Worm (Caenorhabditis elegans): Measurements from ENCODE around the gene C29G2.6.

DNA sequence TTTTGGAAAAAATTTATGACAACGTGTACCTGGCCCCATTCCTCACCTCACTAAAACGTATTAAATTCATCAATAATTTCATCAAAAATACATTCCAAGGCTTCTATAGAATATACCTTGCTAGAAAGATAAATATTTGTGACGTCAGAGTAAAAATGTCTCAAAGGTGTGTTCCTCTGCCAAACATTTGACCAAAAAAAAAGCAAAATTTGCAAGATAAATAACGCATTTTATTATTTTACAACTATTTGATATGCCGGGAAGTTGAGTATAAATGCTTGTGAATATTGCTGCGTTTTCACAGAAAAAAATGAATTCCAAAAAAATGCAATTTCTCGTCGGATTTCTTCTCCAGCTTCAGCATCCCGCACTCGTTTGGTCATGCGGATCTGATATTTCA is 5.1 kb downstream of the C29G2.6 start, which contains the start of gene C29G2.3:
- TF ChIP-seq nhr-12 (tag; optimal IDR thresholded peaks at IDR 0.05) (no peak), ceh-83 (GFP tag; optimal IDR thresholded peaks at IDR 0.05) (no peak), ztf-11 (tag; optimal IDR thresholded peaks at IDR 0.05) (no peak), nhr-237 (tag; optimal IDR thresholded peaks at IDR 0.05) (no peak), lin-13 (tag; optimal IDR thresholded peaks at IDR 0.05) (no peak), ces-1 (GFP tag; optimal IDR thresholded peaks at IDR 0.05) (no peak), lsy-2 (tag; optimal IDR thresholded peaks at IDR 0.05) (no peak), pha-4 (tag; optimal IDR thresholded peaks at IDR 0.05) (no peak), mab-5 (tag; optimal IDR thresholded peaks at IDR 0.05) (no peak), nhr-2 (tag; optimal IDR thresholded peaks at IDR 0.05) (no peak), elt-1 (tag; optimal IDR thresholded peaks at IDR 0.05; ENCODE audit: borderline replicate concordance, insufficient read depth) (no peak), elt-3 (tag; optimal IDR thresholded peaks at IDR 0.05) (no peak)
